Fruit fly (Drosophila melanogaster): ENCODE data around the gene RpS5a.

Gene RpS5a

DNA sequence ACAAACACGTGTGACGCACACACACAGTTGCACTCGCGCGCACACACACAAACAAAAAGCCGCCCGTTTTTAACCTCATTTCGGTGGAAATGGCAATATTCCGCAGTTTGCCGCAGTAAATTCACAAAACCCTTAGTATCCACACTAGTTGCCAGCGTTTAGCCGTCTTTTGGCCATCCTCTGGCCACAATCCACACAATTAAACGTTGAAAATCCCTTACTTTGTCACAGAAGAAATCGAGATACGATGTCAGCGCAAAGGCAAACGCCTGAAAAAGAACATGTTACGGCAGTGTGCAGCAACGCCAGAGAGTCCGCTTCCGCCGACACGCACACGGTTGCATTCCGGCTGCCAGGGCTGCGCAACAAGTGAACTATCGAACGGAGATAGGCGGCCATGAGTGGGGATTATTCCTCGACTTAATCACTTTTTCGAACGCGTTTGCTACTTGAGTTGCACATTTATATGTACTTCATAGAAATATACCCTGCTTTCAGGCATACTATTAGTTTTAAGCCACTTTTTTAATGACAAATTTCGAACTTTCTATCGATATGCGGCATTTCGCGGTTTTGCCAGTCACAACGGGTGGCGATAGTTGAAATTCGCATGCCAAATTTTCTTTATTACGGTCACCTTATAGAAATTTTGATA, at the start of gene RpS5a (continued):
- TF ChIP-seq lbe (GFP tag; optimal IDR thresholded peaks at IDR 0.05): no peak
- TF ChIP-seq pros (GFP tag; optimal IDR thresholded peaks at IDR 0.05): no peak
- TF ChIP-seq Elba2 (GFP tag; optimal IDR thresholded peaks at IDR 0.05): peak; percentile 25
- no peak for TF ChIP-seq CG17612 (GFP tag; IDR thresholded peaks at IDR 0.05)
- TF ChIP-seq sens (GFP tag): peak; percentile 95
- TF ChIP-seq CG18262 (tag; optimal IDR thresholded peaks at IDR 0.05): peak; percentile 67
- peak; percentile 85 for TF ChIP-seq CG17912 (GFP tag; optimal IDR thresholded peaks at IDR 0.05)
- TF ChIP-seq az2 (GFP tag; optimal IDR thresholded peaks at IDR 0.05): peak; percentile 47
- TF ChIP-seq CG6175 (GFP tag; IDR thresholded peaks at IDR 0.05): peak; percentile 47; the same call in 2 of the 3 replicates
- TF ChIP-seq CG8388 (GFP tag; optimal IDR thresholded peaks at IDR 0.05): peak; percentile 40
- 0 out of 2 replicates have a peak, but pooled peaks have one; percentile 45 for TF ChIP-seq toy (GFP tag; IDR thresholded peaks at IDR 0.05)
- TF ChIP-seq sna (GFP tag; IDR thresholded peaks at IDR 0.05; ENCODE audit: partially characterized antibody): peak; percentile 63
- peak; percentile 86 for TF ChIP-seq CG33213 (GFP tag; optimal IDR thresholded peaks at IDR 0.05)
- TF ChIP-seq CG13624 (GFP tag; optimal IDR thresholded peaks at IDR 0.05): peak; percentile 87
- TF ChIP-seq ham (GFP tag; IDR thresholded peaks at IDR 0.05): no peak
- peak; percentile 81 for TF ChIP-seq schlank (tag; optimal IDR thresholded peaks at IDR 0.05)
- TF ChIP-seq GATAe (GFP tag; conservative IDR thresholded peaks at IDR 0.05): no peak
- TF ChIP-seq zfh2 (GFP tag; optimal IDR thresholded peaks at IDR 0.05): peak; percentile 86
- peak; percentile 69 for TF ChIP-seq CoRest (tag; optimal IDR thresholded peaks at IDR 0.05)
- TF ChIP-seq gsb-n (tag; optimal IDR thresholded peaks at IDR 0.05): peak; percentile 66
- TF ChIP-seq Side (GFP tag; optimal IDR thresholded peaks at IDR 0.05): peak; percentile 86
- TF ChIP-seq BEAF-32 (GFP tag; optimal IDR thresholded peaks at IDR 0.05): peak; percentile 93
- peak; percentile 47; the same call in 1 of the 2 replicates for TF ChIP-seq dati (GFP tag; IDR thresholded peaks at IDR 0.05)
- TF ChIP-seq CG18476 (GFP tag; optimal IDR thresholded peaks at IDR 0.05): peak; percentile 3
- TF ChIP-seq CG9609 (GFP tag; optimal IDR thresholded peaks at IDR 0.05): peak; percentile 86
- TF ChIP-seq amos (GFP tag; IDR thresholded peaks at IDR 0.05; ENCODE audit: partially characterized antibody): peak; percentile 82
- peak; percentile 29 for TF ChIP-seq CG15479 (GFP tag; optimal IDR thresholded peaks at IDR 0.05)
- TF ChIP-seq Xrp1 (GFP tag; IDR thresholded peaks at IDR 0.05): no peak; the same call in 1 of the 2 replicates
- TF ChIP-seq ac (GFP tag; optimal IDR thresholded peaks at IDR 0.05): peak; percentile 60
- TF ChIP-seq CG11696 (GFP tag; IDR thresholded peaks at IDR 0.05): 0 out of 2 replicates have a peak, but pooled peaks have one; percentile 53
- peak; percentile 65; the same call in 2 of the 3 replicates for TF ChIP-seq Opbp (GFP tag; IDR thresholded peaks at IDR 0.05; ENCODE audit: partially characterized antibody)
- peak; percentile 72 for TF ChIP-seq pfk (GFP tag; optimal IDR thresholded peaks at IDR 0.05)
- TF ChIP-seq Trl (optimal IDR thresholded peaks at IDR 0.05): no peak
- peak; percentile 86 for TF ChIP-seq Trl (GFP tag; optimal IDR thresholded peaks at IDR 0.05)
- peak; percentile 67 for TF ChIP-seq bab2 (GFP tag; optimal IDR thresholded peaks at IDR 0.05)
- TF ChIP-seq en (GFP tag; optimal IDR thresholded peaks at IDR 0.05): peak; percentile 57
- no peak for TF ChIP-seq dan (GFP tag; IDR thresholded peaks at IDR 0.05)
- TF ChIP-seq Optix (GFP tag; IDR thresholded peaks at IDR 0.05): peak; percentile 71; the same call in 2 of the 3 replicates
- TF ChIP-seq CG2116 (GFP tag; optimal IDR thresholded peaks at IDR 0.05): peak; percentile 98
- no peak for TF ChIP-seq bowl (GFP tag; IDR thresholded peaks at IDR 0.05)
- TF ChIP-seq CG3838 (GFP tag; optimal IDR thresholded peaks at IDR 0.05): no peak
- peak; percentile 49 for TF ChIP-seq CG2712 (tag; optimal IDR thresholded peaks at IDR 0.05)
- TF ChIP-seq sob (GFP tag; IDR thresholded peaks at IDR 0.05): peak; percentile 78
- TF ChIP-seq ttk (GFP tag; IDR thresholded peaks at IDR 0.05): peak; percentile 64
- TF ChIP-seq CG12104 (GFP tag; optimal IDR thresholded peaks at IDR 0.05): peak; percentile 84
- peak; percentile 86 for TF ChIP-seq slou (GFP tag; optimal IDR thresholded peaks at IDR 0.05)
- peak; percentile 55; the same call in 2 of the 3 replicates for TF ChIP-seq CG14050 (GFP tag; IDR thresholded peaks at IDR 0.05)
- peak; percentile 74 for TF ChIP-seq ash1 (GFP tag; optimal IDR thresholded peaks at IDR 0.05)
- peak; percentile 56 for TF ChIP-seq CG14014 (GFP tag; IDR thresholded peaks at IDR 0.05)
- TF ChIP-seq Hr39 (optimal IDR thresholded peaks at IDR 0.05): no peak
- TF ChIP-seq Taf1 (GFP tag; IDR thresholded peaks at IDR 0.05): peak; percentile 43; the same call in 1 of the 2 replicates

Measured in whole organism, embryonic.